Worm (Caenorhabditis elegans) whole organism, early embryonic: Measurements from ENCODE around the gene W07G4.8.

Experiments used
- B0310.2 ChIP-seq: sonication (generic microtip); optimal IDR thresholded peaks from 2 replicates; lab custom pipeline; 2016; ENCODE audit warnings: mild to moderate bottlenecking, missing genetic modification characterization, missing compliant biosample characterization
- F13C5.2 ChIP-seq: sonication (generic microtip); optimal IDR thresholded peaks from 2 replicates; lab custom pipeline; 2017; ENCODE audit warnings: mild to moderate bottlenecking, missing genetic modification characterization, inconsistent platforms, missing compliant biosample characterization
- aly-1 ChIP-seq: sonication (generic microtip); optimal IDR thresholded peaks from 2 replicates; lab custom pipeline; 2016; ENCODE audit warnings: missing genetic modification characterization, missing compliant biosample characterization
- ama-1 ChIP-seq: fragments of 150-350 bp; optimal IDR thresholded peaks from 2 replicates; lab custom pipeline; 2014
- ceh-13 ChIP-seq: fragments of 200-800 bp; sonication (Bioruptor generic); optimal IDR thresholded peaks from 2 replicates; lab custom pipeline; 2018; ENCODE audit warnings: mild to moderate bottlenecking, missing genetic modification characterization, missing compliant biosample characterization
- ceh-36 ChIP-seq: sonication (generic microtip); optimal IDR thresholded peaks from 2 replicates; lab custom pipeline; 2016; ENCODE audit warnings: missing genetic modification characterization, inconsistent platforms, missing compliant biosample characterization
- ets-7 ChIP-seq: sonication (generic microtip); optimal IDR thresholded peaks from 2 replicates; lab custom pipeline; 2016; ENCODE audit warnings: missing genotype, missing genetic modification characterization, missing compliant biosample characterization
- flt-1 ChIP-seq: fragments of 200-800 bp; sonication (Bioruptor generic); IDR thresholded peaks from 2 replicates; pipeline ENCODE4 v1.3.6; 2022; ENCODE audit warnings: missing genetic modification characterization, missing compliant biosample characterization
- hmbx-1 ChIP-seq: sonication (generic microtip); optimal IDR thresholded peaks from 2 replicates; lab custom pipeline; 2016; ENCODE audit warnings: mild to moderate bottlenecking, missing genetic modification characterization, missing compliant biosample characterization
- hmg-4 ChIP-seq: fragments of 200-800 bp; sonication (Bioruptor generic); optimal IDR thresholded peaks from 2 replicates; lab custom pipeline; 2018; ENCODE audit warnings: mild to moderate bottlenecking, missing genetic modification characterization, missing compliant biosample characterization
- hnd-1 ChIP-seq: sonication (generic microtip); optimal IDR thresholded peaks from 2 replicates; lab custom pipeline; 2016; ENCODE audit warnings: missing genetic modification characterization, missing compliant biosample characterization
- pes-1 ChIP-seq: fragments of 200-800 bp; sonication (Bioruptor generic); IDR thresholded peaks from 2 replicates; pipeline ENCODE4 v1.3.6; 2022; ENCODE audit warnings: missing genetic modification reagents, missing genetic modification characterization, missing compliant biosample characterization
- scrt-1 ChIP-seq: fragments of 200-800 bp; sonication (Bioruptor generic); IDR thresholded peaks from 2 replicates; pipeline ENCODE4 v1.3.6; 2022; ENCODE audit warnings: missing genetic modification characterization, missing compliant biosample characterization
- sea-1 ChIP-seq: fragments of 200-800 bp; sonication (Bioruptor generic); conservative IDR thresholded peaks from 2 replicates; pipeline ENCODE4 v1.3.6; 2022; ENCODE audit warnings: missing genetic modification characterization, missing compliant biosample characterization
- tbx-11 ChIP-seq: fragments of 200-800 bp; sonication (Bioruptor generic); IDR thresholded peaks from 2 replicates; pipeline ENCODE4 v1.3.6; 2022; ENCODE audit warnings: missing genetic modification characterization, missing compliant biosample characterization
- tbx-37 ChIP-seq: fragments of 200-800 bp; sonication (Bioruptor generic); conservative IDR thresholded peaks from 2 replicates; pipeline ENCODE4 v1.3.6; 2022; ENCODE audit warnings: missing genetic modification reagents, missing genetic modification characterization, missing compliant biosample characterization
- tra-4 ChIP-seq: sonication (generic microtip); optimal IDR thresholded peaks from 2 replicates; lab custom pipeline; 2017; ENCODE audit warnings: missing genetic modification characterization, missing compliant biosample characterization

Gene W07G4.8

DNA sequence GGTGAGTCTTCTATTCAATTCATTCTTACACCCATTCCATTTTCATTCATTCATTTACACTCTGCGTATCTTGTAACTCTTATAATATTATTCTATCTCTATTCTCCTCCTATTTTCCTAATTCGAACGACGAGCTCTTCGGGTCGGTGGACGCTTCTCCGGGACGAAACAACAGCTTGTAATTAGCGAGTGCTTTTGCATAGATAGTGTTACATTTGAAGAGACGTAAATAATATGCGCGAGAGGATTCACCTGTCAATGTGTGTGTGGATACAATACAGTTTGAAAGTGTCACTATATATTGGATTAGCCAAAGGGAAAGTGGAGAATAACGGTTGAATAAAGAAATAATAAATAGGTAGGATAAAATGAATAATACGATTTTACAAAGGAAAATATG lies 28.7 kb downstream of the W07G4.8 start:
- TF ChIP-seq ceh-13 (no peak), hmg-4 (GFP tag; lab: Kevin White, UChicago) (no peak), tbx-37 (GFP tag; lab: Robert Waterston, UW) (no peak), sea-1 (GFP tag; lab: Robert Waterston, UW) (no peak)

DNA sequence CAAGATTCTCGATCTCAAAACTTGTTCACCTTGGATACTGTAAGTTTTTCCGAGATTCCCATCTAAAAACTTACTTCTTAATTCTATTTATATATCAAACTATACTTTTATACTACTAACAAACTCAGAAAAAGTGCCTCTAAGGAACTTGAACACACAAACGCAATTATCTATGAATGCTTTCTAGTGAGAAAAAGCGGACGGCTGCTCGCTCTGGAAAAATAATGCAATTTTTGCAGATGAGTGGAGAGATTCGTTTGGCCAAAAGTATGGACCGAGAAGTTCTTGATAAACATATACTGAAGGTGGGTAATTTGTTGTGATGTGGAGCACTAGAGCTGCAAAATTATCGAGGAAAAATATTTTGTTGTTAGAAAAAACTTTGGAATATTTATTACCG lies 29.3 kb downstream of the W07G4.8 start:
- TF ChIP-seq ets-7 (tag; lab: Kevin White, UChicago) (no peak), aly-1 (tag; lab: Kevin White, UChicago) (no peak)

- no peak for TF ChIP-seq ceh-36 (tag; lab: Kevin White, UChicago)
- no peak for TF ChIP-seq hnd-1 (tag; lab: Kevin White, UChicago)
- no peak for TF ChIP-seq tbx-11 (GFP tag; lab: Robert Waterston, UW)
- TF ChIP-seq ama-1 (lab: Kevin White, UChicago): no peak
- no peak for TF ChIP-seq ceh-13
- no peak for TF ChIP-seq tbx-37 (GFP tag; lab: Robert Waterston, UW)
- TF ChIP-seq flt-1: no peak
- no peak for TF ChIP-seq ets-7 (tag; lab: Kevin White, UChicago)
- TF ChIP-seq scrt-1 (GFP tag; lab: Robert Waterston, UW): no peak
- no peak for TF ChIP-seq hmg-4 (GFP tag; lab: Kevin White, UChicago)
- TF ChIP-seq hmbx-1 (tag; lab: Kevin White, UChicago): no peak
- no peak for TF ChIP-seq B0310.2 (tag; lab: Kevin White, UChicago)
- TF ChIP-seq pes-1 (GFP tag; lab: Robert Waterston, UW): no peak
Measured at ce11 chrV:13018761-13019160, 30.6 kb downstream of the W07G4.8 start, which contains the start of gene fmi-1. Gene fmi-1, plus strand, starts transcription at chrV:13019061.

- TF ChIP-seq pes-1 (GFP tag; lab: Robert Waterston, UW): no peak
- no peak for TF ChIP-seq tbx-11 (GFP tag; lab: Robert Waterston, UW)
Measured at ce11 chrV:13018233-13018632, 31.1 kb downstream of the W07G4.8 start.

ce11 chrV:13013844-13014243 lies 35.5 kb downstream of the W07G4.8 start, which contains the start of gene F15B9.6:
Gene F15B9.6, plus strand, starts transcription at chrV:13014144.
- TF ChIP-seq F13C5.2 (no peak), flt-1 (no peak), sea-1 (GFP tag; lab: Robert Waterston, UW) (no peak), pes-1 (GFP tag; lab: Robert Waterston, UW) (no peak), hnd-1 (tag; lab: Kevin White, UChicago) (no peak), ceh-13 (no peak), ceh-36 (tag; lab: Kevin White, UChicago) (no peak), tbx-37 (GFP tag; lab: Robert Waterston, UW) (no peak), aly-1 (tag; lab: Kevin White, UChicago) (no peak), tra-4 (no peak), hmbx-1 (tag; lab: Kevin White, UChicago) (no peak), tbx-11 (GFP tag; lab: Robert Waterston, UW) (no peak), ets-7 (tag; lab: Kevin White, UChicago) (no peak), hmg-4 (GFP tag; lab: Kevin White, UChicago) (no peak), ama-1 (lab: Kevin White, UChicago) (no peak), B0310.2 (tag; lab: Kevin White, UChicago) (no peak), scrt-1 (GFP tag; lab: Robert Waterston, UW) (no peak)

DNA sequence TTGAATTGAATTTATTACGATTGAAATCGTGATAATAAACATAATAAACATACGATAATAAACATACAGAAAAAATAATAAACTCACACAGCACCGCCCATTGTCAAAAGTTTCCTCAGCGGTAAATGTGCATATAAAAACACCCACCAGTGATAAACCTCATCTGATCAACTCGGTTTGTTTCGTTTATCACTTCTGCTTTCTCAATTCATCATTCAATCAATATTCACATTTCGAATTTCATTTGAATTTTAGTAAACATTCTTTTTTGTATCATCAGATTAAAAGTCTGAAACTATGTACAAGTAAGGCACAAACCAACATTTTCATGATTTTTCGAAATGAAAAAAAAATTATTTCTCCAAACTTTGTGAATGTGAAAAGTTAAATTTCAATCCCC lies 36.2 kb downstream of the W07G4.8 start, which contains the start of gene try-10:
Gene try-10 (minus strand): TSS at position 101 of the 400 bp plus-strand sequence.
- no peak for TF ChIP-seq F13C5.2
- no peak for TF ChIP-seq aly-1 (tag; lab: Kevin White, UChicago)
- TF ChIP-seq hmbx-1 (tag; lab: Kevin White, UChicago): no peak
- no peak for TF ChIP-seq ama-1 (lab: Kevin White, UChicago)
- TF ChIP-seq tbx-37 (GFP tag; lab: Robert Waterston, UW): no peak

DNA sequence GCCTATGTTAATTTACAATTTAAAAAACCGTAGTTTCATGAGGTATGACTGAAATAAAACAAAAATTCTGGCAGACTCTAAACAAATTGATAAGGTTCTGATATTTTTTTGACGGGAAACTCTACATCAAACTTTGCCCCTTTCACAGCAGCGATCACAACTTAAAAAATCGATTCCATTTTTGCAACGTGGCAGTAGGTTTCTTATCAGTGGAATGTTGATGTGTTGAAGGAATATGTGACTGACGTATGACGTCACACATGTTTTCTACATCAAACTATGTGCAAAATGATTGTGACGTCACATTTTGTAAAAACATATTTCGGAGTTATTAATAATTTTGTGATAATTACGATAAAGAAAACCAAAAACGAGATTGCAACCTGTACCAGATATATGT lies 37.5 kb downstream of the W07G4.8 start:
- TF ChIP-seq pes-1 (GFP tag; lab: Robert Waterston, UW) (no peak), ets-7 (tag; lab: Kevin White, UChicago) (no peak), sea-1 (GFP tag; lab: Robert Waterston, UW) (no peak), hmg-4 (GFP tag; lab: Kevin White, UChicago) (no peak), hnd-1 (tag; lab: Kevin White, UChicago) (no peak), tbx-11 (GFP tag; lab: Robert Waterston, UW) (no peak), ceh-36 (tag; lab: Kevin White, UChicago) (no peak), B0310.2 (tag; lab: Kevin White, UChicago) (no peak), flt-1 (no peak), scrt-1 (GFP tag; lab: Robert Waterston, UW) (no peak), aly-1 (tag; lab: Kevin White, UChicago) (no peak), F13C5.2 (no peak), tra-4 (no peak), ama-1 (lab: Kevin White, UChicago) (no peak), ceh-13 (no peak), tbx-37 (GFP tag; lab: Robert Waterston, UW) (no peak)

DNA sequence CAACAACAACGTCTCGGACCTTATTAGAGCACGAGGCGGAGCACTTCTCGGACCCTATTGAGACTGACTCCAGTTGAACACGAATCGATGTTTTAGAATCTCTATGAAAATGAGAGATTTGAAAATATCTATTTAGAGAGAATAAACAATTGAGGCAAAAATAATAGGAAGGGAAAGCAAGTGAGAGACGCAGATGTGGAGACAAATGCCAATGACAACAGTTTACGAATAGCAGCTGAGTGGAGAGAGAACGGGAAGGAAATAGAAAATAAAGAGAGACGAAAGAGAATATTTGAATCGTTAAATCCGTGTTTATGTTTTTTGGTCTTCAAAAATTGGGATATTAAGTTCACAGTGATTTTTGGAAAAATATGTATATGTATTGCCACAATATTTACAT lies 39.5 kb downstream of the W07G4.8 start:
- TF ChIP-seq pes-1 (GFP tag; lab: Robert Waterston, UW): no peak
- TF ChIP-seq tbx-11 (GFP tag; lab: Robert Waterston, UW): no peak
- TF ChIP-seq ets-7 (tag; lab: Kevin White, UChicago): no peak
